Worm (Caenorhabditis elegans): ENCODE data around the gene sru-42.

The sru-42 gene

DNA sequence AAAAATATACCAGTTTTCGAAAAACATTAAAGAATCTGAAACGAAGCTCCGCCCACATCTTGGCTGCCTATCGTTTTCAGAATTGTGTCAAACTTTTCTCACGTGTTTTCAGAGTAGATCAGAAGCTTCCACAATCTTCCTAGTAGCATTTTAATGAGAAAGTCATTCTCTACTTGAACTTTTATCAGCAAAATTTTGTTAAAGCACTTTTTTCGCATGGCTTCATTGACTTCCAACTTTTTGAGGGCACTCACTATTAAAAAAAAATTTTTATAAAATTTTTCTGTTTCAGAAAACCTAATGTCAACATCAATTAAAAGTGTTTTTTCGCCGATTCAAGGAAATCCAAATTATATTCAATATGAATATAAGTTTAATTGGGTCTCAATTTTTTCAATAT is at the start of gene sru-42:
TSS of gene sru-42 (plus strand) at position 301 of the 400 bp plus-strand sequence.
- no peak for TF ChIP-seq elt-3 (tag; optimal IDR thresholded peaks at IDR 0.05)
- peak; percentile 11 for TF ChIP-seq fkh-8 (tag; optimal IDR thresholded peaks at IDR 0.05)
- no peak for TF ChIP-seq nhr-85 (tag)

DNA sequence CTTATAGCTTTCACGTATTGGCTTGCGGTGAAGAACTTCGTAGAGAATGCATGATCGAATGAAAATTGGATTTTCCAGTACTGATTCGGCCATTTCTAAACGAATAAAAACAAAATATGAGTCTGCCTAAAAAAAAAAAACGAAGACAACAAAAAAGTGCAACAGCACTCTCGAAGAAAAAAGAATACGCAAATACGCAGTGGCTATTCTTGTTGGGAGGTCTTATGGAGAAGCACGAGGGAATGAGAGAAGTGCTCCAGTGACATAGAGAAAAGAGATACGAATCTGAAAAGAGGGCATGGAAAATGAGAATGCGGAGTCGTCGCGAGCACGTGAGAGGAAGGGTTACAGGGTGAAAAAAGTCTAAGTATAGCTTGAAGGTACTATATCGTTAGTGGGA is 48.0 kb upstream of the sru-42 start, which contains the start of gene fbxa-152:
TSS of gene fbxa-152 (minus strand) at position 101 of the 400 bp plus-strand sequence.
- TF ChIP-seq lin-14 (GFP tag; optimal IDR thresholded peaks at IDR 0.05) = peak; percentile 22
- no peak for TF ChIP-seq lin-39 (tag; optimal IDR thresholded peaks at IDR 0.05)

DNA sequence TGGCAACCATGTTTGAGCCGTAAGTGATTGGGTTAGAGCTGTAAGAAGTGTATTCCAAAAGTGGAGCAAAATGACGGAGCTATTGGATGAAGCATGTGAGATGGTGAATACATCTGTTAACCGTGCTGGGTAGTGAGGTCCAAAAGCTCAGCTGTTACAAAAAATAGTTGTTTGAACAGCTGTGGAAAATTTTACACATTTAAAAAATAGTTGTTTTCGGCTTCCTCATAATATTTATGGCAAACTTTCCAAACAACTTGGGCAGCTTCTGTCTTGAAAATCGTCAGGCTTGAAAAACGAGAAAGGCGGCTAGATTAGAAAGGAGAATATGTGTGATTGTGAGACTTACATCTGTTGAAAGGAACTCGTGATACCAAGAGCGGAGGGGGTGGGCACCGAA is 45.2 kb upstream of the sru-42 start, which contains the start of gene fbxa-154:
TSS of gene fbxa-154 (minus strand) at position 101 of the 400 bp plus-strand sequence.
- TF ChIP-seq sup-37 (GFP tag; optimal IDR thresholded peaks at IDR 0.05) = no peak
- TF ChIP-seq mef-2 (tag; optimal IDR thresholded peaks at IDR 0.05) = no peak
- no peak for TF ChIP-seq pag-3 (tag; optimal IDR thresholded peaks at IDR 0.05; ENCODE audit: borderline replicate concordance, insufficient read depth)
- no peak for TF ChIP-seq nhr-12 (tag; optimal IDR thresholded peaks at IDR 0.05)
- no peak for TF ChIP-seq aly-2 (tag; optimal IDR thresholded peaks at IDR 0.05)
- TF ChIP-seq ets-5 (GFP tag; IDR thresholded peaks at IDR 0.05) = no peak
- no peak for TF ChIP-seq fkh-4 (tag; optimal IDR thresholded peaks at IDR 0.05; ENCODE audit: borderline replicate concordance)
- no peak for TF ChIP-seq C04F5.9 (tag; optimal IDR thresholded peaks at IDR 0.05)
- no peak for TF ChIP-seq nhr-28 (tag; optimal IDR thresholded peaks at IDR 0.05)
- no peak for TF ChIP-seq pax-3 (tag; optimal IDR thresholded peaks at IDR 0.05)
- no peak for TF ChIP-seq ama-1 (optimal IDR thresholded peaks at IDR 0.05)
- no peak for TF ChIP-seq sox-4 (tag; optimal IDR thresholded peaks at IDR 0.05)

DNA sequence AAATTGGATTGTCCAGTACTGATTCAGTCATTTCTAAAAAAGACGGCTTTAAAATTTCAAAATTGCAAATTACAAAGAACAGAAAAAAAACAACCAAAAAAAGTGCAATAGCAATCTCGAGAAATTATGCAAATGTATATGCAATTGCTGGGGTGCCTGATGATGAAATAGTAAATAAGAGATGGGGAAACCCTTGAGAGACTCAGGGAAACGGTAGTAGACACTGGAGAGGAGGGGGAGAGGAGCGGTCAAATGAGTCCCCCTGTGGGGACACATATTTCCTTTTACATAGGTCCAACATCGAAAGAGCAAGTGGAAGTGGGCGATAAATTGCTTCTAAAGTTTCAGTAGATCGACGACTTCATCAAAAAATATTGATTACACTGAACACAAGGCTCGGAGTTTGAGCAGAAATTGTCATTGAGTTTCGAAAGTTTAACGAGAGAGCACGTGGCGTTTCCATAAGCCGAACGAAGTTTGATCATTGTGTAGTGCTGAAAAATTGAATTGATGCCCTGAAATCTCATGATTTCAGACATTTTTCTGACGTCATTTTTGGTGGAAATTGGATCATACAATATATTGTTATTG is 39.8 kb upstream of the sru-42 start, which contains the start of the genes fbxa-153 and str-12:
TSS of gene fbxa-153 (minus strand) at position 35 of the 591 bp plus-strand sequence.
TSS of gene str-12 (plus strand) at position 541 of the 591 bp plus-strand sequence.
- TF ChIP-seq ceh-82 (tag; optimal IDR thresholded peaks at IDR 0.05) = peak in 1 of 3 experiments; percentile 28
- TF ChIP-seq zip-4 (GFP tag; optimal IDR thresholded peaks at IDR 0.05) = no peak
- peak; percentile 35 for TF ChIP-seq mep-1 (tag; optimal IDR thresholded peaks at IDR 0.05)
- peak; percentile 28 for TF ChIP-seq isw-1 (GFP tag; IDR thresholded peaks at IDR 0.05)
- TF ChIP-seq lin-35 (GFP tag; optimal IDR thresholded peaks at IDR 0.05) = peak in 1 of 2 experiments; percentile 11
- TF ChIP-seq efl-1 (optimal IDR thresholded peaks at IDR 0.05) = peak in 1 of 2 experiments; percentile 1
- TF ChIP-seq efl-1 (GFP tag; optimal IDR thresholded peaks at IDR 0.05 in 1 of 2) = peak in 1 of 2 experiments; percentile 32
- TF ChIP-seq lin-14 (GFP tag; optimal IDR thresholded peaks at IDR 0.05) = no peak
- TF ChIP-seq dpl-1 (GFP tag; optimal IDR thresholded peaks at IDR 0.05) = peak in 1 of 3 experiments; percentile 21
- no peak for TF ChIP-seq elt-3 (tag; optimal IDR thresholded peaks at IDR 0.05)
- peak; percentile 36 for TF ChIP-seq fkh-8 (tag; optimal IDR thresholded peaks at IDR 0.05)
- peak; percentile 8 for TF ChIP-seq swsn-7 (tag; optimal IDR thresholded peaks at IDR 0.05)

DNA sequence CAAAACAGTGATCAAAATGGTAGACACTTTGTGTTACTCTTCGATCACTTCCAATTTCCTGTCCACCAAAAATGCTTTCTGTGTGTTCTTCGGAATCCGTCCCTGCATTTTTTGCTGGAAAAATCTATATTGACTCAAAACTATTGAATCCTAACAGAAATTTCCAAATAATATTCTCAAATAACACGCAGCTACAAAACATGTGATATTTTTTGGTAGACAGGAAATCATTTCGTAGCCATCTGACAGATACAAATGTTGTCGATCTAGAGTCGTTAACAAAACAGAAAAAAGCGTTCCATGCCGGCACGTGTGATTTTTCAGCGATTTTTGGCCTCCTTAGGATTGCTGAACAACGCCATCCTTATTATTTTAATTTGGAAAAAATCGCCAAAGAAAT is 37.4 kb upstream of the sru-42 start, which contains the start of gene str-263:
TSS of gene str-263 (plus strand) at position 301 of the 400 bp plus-strand sequence.
- TF ChIP-seq lsy-2 (tag; optimal IDR thresholded peaks at IDR 0.05) (no peak), jun-1 (tag; optimal IDR thresholded peaks at IDR 0.05) (no peak), aha-1 (tag; optimal IDR thresholded peaks at IDR 0.05) (no peak), ama-1 (optimal IDR thresholded peaks at IDR 0.05) (no peak), xbp-1 (tag; optimal IDR thresholded peaks at IDR 0.05) (no peak), lin-39 (tag; optimal IDR thresholded peaks at IDR 0.05) (no peak), sox-4 (tag; optimal IDR thresholded peaks at IDR 0.05) (no peak), C34B4.2 (tag; optimal IDR thresholded peaks at IDR 0.05) (no peak)

DNA sequence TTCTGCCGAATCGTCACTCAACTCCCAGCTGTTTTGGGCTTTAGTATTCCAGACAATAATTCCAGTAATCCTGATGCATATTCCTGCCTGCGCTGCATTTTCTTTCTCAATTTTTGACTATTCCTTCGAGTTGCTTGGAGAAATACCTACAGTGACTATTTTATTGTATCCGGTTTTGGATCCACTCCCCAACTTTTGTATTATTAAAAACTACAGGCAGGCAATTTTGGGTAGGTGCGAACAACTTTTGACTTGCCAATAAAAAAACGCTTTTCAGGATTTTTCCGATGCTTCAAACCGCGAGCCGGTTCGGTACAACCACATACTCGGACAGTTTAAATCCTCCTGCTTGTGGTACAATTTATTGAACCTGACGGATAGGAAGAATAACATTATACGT is 35.7 kb upstream of the sru-42 start:
- TF ChIP-seq nhr-47 (tag; optimal IDR thresholded peaks at IDR 0.05) (no peak), efl-3 (GFP tag; optimal IDR thresholded peaks at IDR 0.05) (no peak), tbx-2 (tag; optimal IDR thresholded peaks at IDR 0.05) (no peak), mep-1 (tag; optimal IDR thresholded peaks at IDR 0.05) (no peak), dsc-1 (tag; optimal IDR thresholded peaks at IDR 0.05) (no peak), isw-1 (GFP tag; IDR thresholded peaks at IDR 0.05) (no peak), nhr-19 (GFP tag; conservative IDR thresholded peaks at IDR 0.05) (no peak), mef-2 (tag; optimal IDR thresholded peaks at IDR 0.05) (no peak), nhr-90 (tag; optimal IDR thresholded peaks at IDR 0.05; ENCODE audit: poor library complexity) (no peak), ceh-8 (GFP tag; optimal IDR thresholded peaks at IDR 0.05) (no peak), swsn-7 (tag; optimal IDR thresholded peaks at IDR 0.05) (no peak), nhr-71 (tag; optimal IDR thresholded peaks at IDR 0.05) (no peak), unc-98 (GFP tag; IDR thresholded peaks at IDR 0.05) (no peak), F16B12.6 (tag; optimal IDR thresholded peaks at IDR 0.05) (no peak), nhr-28 (tag; optimal IDR thresholded peaks at IDR 0.05) (no peak)

Measured in whole organism, L1 larva.